Fruit fly (Drosophila melanogaster): ENCODE data around the gene Vps33B.

The Vps33B gene

dm6 chr3R:25515450-25516288, 42.4 kb downstream of the Vps33B start, which contains the start of gene msi (continued):
- TF ChIP-seq CG4328 (GFP tag; optimal IDR thresholded peaks at IDR 0.05) (peak; percentile 94), B-H1 (GFP tag; IDR thresholded peaks at IDR 0.05) (peak; percentile 98), E2f2 (GFP tag; IDR thresholded peaks at IDR 0.05) (peak; percentile 91), ftz-f1 (GFP tag; optimal IDR thresholded peaks at IDR 0.05) (peak; percentile 53), slbo (GFP tag; IDR thresholded peaks at IDR 0.05) (peak; percentile 99), Ets65A (GFP tag) (peak; percentile 96), CG18619 (GFP tag; optimal IDR thresholded peaks at IDR 0.05) (peak; percentile 99), ara (GFP tag; IDR thresholded peaks at IDR 0.05) (peak; percentile 99), MTF-1 (GFP tag; optimal IDR thresholded peaks at IDR 0.05; ENCODE audit: borderline replicate concordance) (peak; percentile 91), CHES-1-like (GFP tag; optimal IDR thresholded peaks at IDR 0.05) (peak; percentile 65), Mes4 (GFP tag; optimal IDR thresholded peaks at IDR 0.05) (peak; percentile 16), CG4854 (GFP tag; optimal IDR thresholded peaks at IDR 0.05) (peak; percentile 70), HLH4C (GFP tag; IDR thresholded peaks at IDR 0.05; ENCODE audit: partially characterized antibody) (0 out of 3 replicates have a peak, but pooled peaks have one; percentile 31), CG10147 (GFP tag; optimal IDR thresholded peaks at IDR 0.05) (peak; percentile 99), sima (GFP tag; optimal IDR thresholded peaks at IDR 0.05) (peak; percentile 53), NK7.1 (GFP tag; optimal IDR thresholded peaks at IDR 0.05) (peak; percentile 68), ase (GFP tag; IDR thresholded peaks at IDR 0.05) (peak; percentile 99), CG12659 (GFP tag; optimal IDR thresholded peaks at IDR 0.05) (peak; percentile 99), dan (GFP tag; IDR thresholded peaks at IDR 0.05) (peak; percentile 77), Hey (tag; optimal IDR thresholded peaks at IDR 0.05) (no peak), CG16815 (GFP tag; optimal IDR thresholded peaks at IDR 0.05) (peak; percentile 97), gt (GFP tag; IDR thresholded peaks at IDR 0.05) (peak; percentile 96), sob (GFP tag; IDR thresholded peaks at IDR 0.05) (peak; percentile 99), sens (GFP tag) (peak; percentile 90), Fer3 (tag; optimal IDR thresholded peaks at IDR 0.05) (peak; percentile 99), CG9876 (GFP tag; optimal IDR thresholded peaks at IDR 0.05) (no peak), Awh (GFP tag; IDR thresholded peaks at IDR 0.05) (peak; percentile 99), CG15514 (GFP tag; optimal IDR thresholded peaks at IDR 0.05) (peak; percentile 93), CG4424 (GFP tag; optimal IDR thresholded peaks at IDR 0.05) (peak; percentile 97), CG6813 (GFP tag; optimal IDR thresholded peaks at IDR 0.05) (peak; percentile 98), nom (GFP tag; optimal IDR thresholded peaks at IDR 0.05) (peak; percentile 91), ewg (GFP tag; optimal IDR thresholded peaks at IDR 0.05) (peak; percentile 96), mam (GFP tag; optimal IDR thresholded peaks at IDR 0.05) (peak; percentile 81), Spps (tag; optimal IDR thresholded peaks at IDR 0.05) (peak; percentile 99), odd (GFP tag; optimal IDR thresholded peaks at IDR 0.05) (peak; percentile 98), tx (GFP tag; optimal IDR thresholded peaks at IDR 0.05) (peak; percentile 78), pros (GFP tag; optimal IDR thresholded peaks at IDR 0.05) (peak; percentile 76), Xbp1 (GFP tag; optimal IDR thresholded peaks at IDR 0.05) (peak; percentile 98), trem (tag; optimal IDR thresholded peaks at IDR 0.05) (peak; percentile 97), CG10543 (GFP tag; optimal IDR thresholded peaks at IDR 0.05) (peak; percentile 97), CG1603 (tag; optimal IDR thresholded peaks at IDR 0.05) (peak; percentile 80), Chrac-16 (GFP tag; optimal IDR thresholded peaks at IDR 0.05) (peak; percentile 96), CG9817 (tag; optimal IDR thresholded peaks at IDR 0.05) (peak; percentile 97), BEAF-32 (GFP tag; optimal IDR thresholded peaks at IDR 0.05) (no peak), zfh1 (GFP tag; IDR thresholded peaks at IDR 0.05) (peak; percentile 98), stwl (tag; optimal IDR thresholded peaks at IDR 0.05) (peak; percentile 97), CG18599 (GFP tag; optimal IDR thresholded peaks at IDR 0.05) (peak; percentile 99), CG11695 (GFP tag; IDR thresholded peaks at IDR 0.05) (peak; percentile 99)
